Fruit fly (Drosophila melanogaster) whole organism, embryonic: ENCODE data around the gene CG14142.

Experiments
- Atf3 ChIP-seq: fragments of 200-800 bp; sonication (Bioruptor generic); optimal IDR thresholded peaks from 3 replicates; lab custom pipeline; 2016; ENCODE audit warnings: missing biosample characterization, missing genetic modification characterization
- Bgb ChIP-seq: fragments of 200-800 bp; sonication (Bioruptor generic); IDR thresholded peaks from 2 replicates; pipeline ENCODE4 v1.3.6; 2022; ENCODE audit warnings: missing biosample characterization, missing genetic modification characterization; ENCODE audit not compliant: partially characterized antibody
- CG10147 ChIP-seq: fragments of 200-800 bp; sonication (Bioruptor generic); optimal IDR thresholded peaks from 2 replicates; lab custom pipeline; 2019; ENCODE audit warnings: missing biosample characterization, mild to moderate bottlenecking, missing genetic modification characterization, moderate library complexity
- CG11504 ChIP-seq: fragments of 200-800 bp; sonication (Bioruptor generic); optimal IDR thresholded peaks from 3 replicates; lab custom pipeline; 2019; ENCODE audit warnings: missing biosample characterization, mild to moderate bottlenecking, missing genetic modification characterization, moderate library complexity
- CG11560 ChIP-seq: fragments of 200-800 bp; sonication (Bioruptor generic); IDR thresholded peaks from 3 replicates; pipeline ENCODE4 v1.3.6; 2022; ENCODE audit warnings: missing biosample characterization, missing genetic modification characterization
- CG12299 ChIP-seq: fragments of 200-800 bp; sonication (Bioruptor generic); optimal IDR thresholded peaks from 2 replicates; lab custom pipeline; 2018; ENCODE audit warnings: missing biosample characterization, mild to moderate bottlenecking, missing genetic modification characterization
- CG12391 ChIP-seq: fragments of 200-800 bp; sonication (Bioruptor generic); optimal IDR thresholded peaks from 3 replicates; lab custom pipeline; 2018; ENCODE audit warnings: missing biosample characterization, mild to moderate bottlenecking, missing genetic modification characterization, moderate library complexity
- CG12659 ChIP-seq: fragments of 200-800 bp; sonication (Bioruptor generic); optimal IDR thresholded peaks from 3 replicates; lab custom pipeline; 2017; ENCODE audit warnings: mild to moderate bottlenecking, missing biosample characterization, missing genetic modification reagents, missing genetic modification characterization
- CG13424 ChIP-seq: fragments of 200-800 bp; sonication (Bioruptor generic); optimal IDR thresholded peaks from 2 replicates; lab custom pipeline; 2019; ENCODE audit warnings: missing biosample characterization, mild to moderate bottlenecking, missing genetic modification characterization, moderate library complexity
- CG15269 ChIP-seq: fragments of 200-800 bp; sonication (Bioruptor generic); optimal IDR thresholded peaks from 2 replicates; lab custom pipeline; 2018; ENCODE audit warnings: missing biosample characterization, mild to moderate bottlenecking, missing genetic modification characterization, moderate library complexity
- CG16815 ChIP-seq: fragments of 200-800 bp; sonication (Bioruptor generic); optimal IDR thresholded peaks from 3 replicates; lab custom pipeline; 2017; ENCODE audit warnings: missing biosample characterization, mild to moderate bottlenecking, missing genetic modification characterization
- CG17359 ChIP-seq: fragments of 200-800 bp; sonication (Bioruptor generic); optimal IDR thresholded peaks from 3 replicates; lab custom pipeline; 2018; ENCODE audit warnings: missing biosample characterization, mild to moderate bottlenecking, missing genetic modification characterization, moderate library complexity
- CG17829 ChIP-seq: fragments of 200-800 bp; optimal IDR thresholded peaks from 2 replicates; lab custom pipeline; 2019; ENCODE audit warnings: missing biosample characterization, mild to moderate bottlenecking, missing genetic modification characterization, moderate library complexity
- CG2199 ChIP-seq: fragments of 200-800 bp; sonication (Bioruptor generic); IDR thresholded peaks from 3 replicates; pipeline ENCODE4 v1.3.6; 2022; ENCODE audit warnings: missing biosample characterization, missing genetic modification characterization
- CG31224 ChIP-seq: fragments of 200-800 bp; sonication (Bioruptor generic); IDR thresholded peaks from 2 replicates; pipeline ENCODE4 v1.3.6; 2022; ENCODE audit warnings: missing biosample characterization, missing genetic modification characterization
- CG32772 ChIP-seq: fragments of 200-800 bp; sonication (Bioruptor generic); IDR thresholded peaks from 2 replicates; pipeline ENCODE4 v1.3.6; 2022; ENCODE audit warnings: missing biosample characterization, missing genetic modification characterization
- CG3281 ChIP-seq: fragments of 200-800 bp; sonication (Bioruptor generic); optimal IDR thresholded peaks from 3 replicates; lab custom pipeline; 2017; ENCODE audit warnings: missing biosample characterization, mild to moderate bottlenecking, missing genetic modification characterization
- CG34376 ChIP-seq: fragments of 200-800 bp; sonication (Bioruptor generic); optimal IDR thresholded peaks from 2 replicates; lab custom pipeline; 2018; ENCODE audit warnings: missing biosample characterization, mild to moderate bottlenecking, missing genetic modification characterization
- CG6175 ChIP-seq: fragments of 200-800 bp; sonication (Bioruptor generic); IDR thresholded peaks from 3 replicates; pipeline ENCODE4 v1.3.6; 2022; ENCODE audit warnings: missing biosample characterization, missing genetic modification characterization
- CG7839 ChIP-seq: fragments of 200-800 bp; sonication (Bioruptor generic); optimal IDR thresholded peaks from 3 replicates; lab custom pipeline; 2018; ENCODE audit warnings: missing biosample characterization, mild to moderate bottlenecking, missing genetic modification characterization, moderate library complexity
- CG8924 ChIP-seq: fragments of 200-800 bp; optimal IDR thresholded peaks from 3 replicates; lab custom pipeline; 2019; ENCODE audit warnings: missing biosample characterization, mild to moderate bottlenecking, missing genetic modification characterization, moderate library complexity
- CHES-1-like ChIP-seq: fragments of 200-800 bp; sonication (Bioruptor generic); optimal IDR thresholded peaks from 2 replicates; lab custom pipeline; 2016; ENCODE audit warnings: missing biosample characterization, missing genetic modification characterization
- Dll ChIP-seq: fragments of 200-800 bp; sonication (Bioruptor generic); IDR thresholded peaks from 4 replicates; pipeline ENCODE4 v1.3.6; 2022; ENCODE audit warnings: missing biosample characterization, missing genetic modification characterization; ENCODE audit not compliant: partially characterized antibody
- E2f2 ChIP-seq: fragments of 200-800 bp; sonication (Bioruptor generic); IDR thresholded peaks from 2 replicates; pipeline ENCODE4 v1.3.6; 2022; ENCODE audit warnings: missing biosample characterization, missing genetic modification characterization
- Elba2 ChIP-seq: fragments of 200-800 bp; sonication (Bioruptor generic); optimal IDR thresholded peaks from 3 replicates; lab custom pipeline; 2016; ENCODE audit warnings: missing biosample characterization, missing genetic modification characterization
- Hr51 ChIP-seq, 2 experiments: fragments of 200-800 bp; sonication (Bioruptor generic); optimal IDR thresholded peaks; 2 replicates in 1 of 2; 3 replicates in 1 of 2; lab custom pipeline; 2016 to 2018; ENCODE audit warnings: missing biosample characterization in 2 of 2, missing genetic modification characterization in 2 of 2, mild to moderate bottlenecking in 1 of 2, moderate library complexity in 1 of 2
- Mes4 ChIP-seq: fragments of 200-800 bp; sonication (Bioruptor generic); optimal IDR thresholded peaks from 2 replicates; lab custom pipeline; 2016; ENCODE audit warnings: missing biosample characterization, missing genetic modification characterization
- Myb ChIP-seq: fragments of 200-800 bp; sonication (Bioruptor generic); optimal IDR thresholded peaks from 2 replicates; lab custom pipeline; 2016; ENCODE audit warnings: missing biosample characterization, missing genetic modification characterization
- Nf-YC ChIP-seq: fragments of 200-800 bp; optimal IDR thresholded peaks from 3 replicates; lab custom pipeline; 2019; ENCODE audit warnings: missing biosample characterization, mild to moderate bottlenecking, missing genetic modification characterization, moderate library complexity
- NfI ChIP-seq: fragments of 200-800 bp; sonication (Bioruptor generic); optimal IDR thresholded peaks from 3 replicates; lab custom pipeline; 2018; ENCODE audit warnings: missing biosample characterization, mild to moderate bottlenecking, missing genetic modification characterization, moderate library complexity
- PHDP ChIP-seq: fragments of 200-800 bp; sonication (Bioruptor generic); optimal IDR thresholded peaks from 3 replicates; lab custom pipeline; 2018; ENCODE audit warnings: missing biosample characterization, mild to moderate bottlenecking, missing genetic modification characterization, moderate library complexity
- Pdp1 ChIP-seq, 2 experiments: fragments of 200-800 bp; sonication (Bioruptor generic); optimal IDR thresholded peaks; 3 replicates each; lab custom pipeline; 2016; ENCODE audit warnings: missing biosample characterization in 2 of 2, missing genetic modification characterization in 2 of 2, mild to moderate bottlenecking in 1 of 2, moderate library complexity in 1 of 2
- Rfx ChIP-seq: fragments of 200-800 bp; sonication (Bioruptor generic); IDR thresholded peaks from 2 replicates; pipeline ENCODE4 v1.3.6; 2022; ENCODE audit warnings: missing biosample characterization, missing genetic modification characterization
- YL-1 ChIP-seq: fragments of 200-800 bp; sonication (Bioruptor generic); optimal IDR thresholded peaks from 3 replicates; lab custom pipeline; 2017; ENCODE audit warnings: missing biosample characterization, mild to moderate bottlenecking, missing genetic modification characterization
- bowl ChIP-seq: fragments of 200-800 bp; sonication (Bioruptor generic); IDR thresholded peaks from 2 replicates; pipeline ENCODE4 v1.3.6; 2022; ENCODE audit warnings: missing biosample characterization, missing genetic modification characterization
- hbn ChIP-seq: fragments of 200-800 bp; sonication (Bioruptor generic); IDR thresholded peaks from 2 replicates; pipeline ENCODE4 v1.3.6; 2022; ENCODE audit warnings: missing biosample characterization, missing genetic modification characterization; ENCODE audit not compliant: partially characterized antibody
- kni ChIP-seq: fragments of 200-800 bp; sonication (Bioruptor generic); optimal IDR thresholded peaks from 3 replicates; lab custom pipeline; 2017; ENCODE audit warnings: mild to moderate bottlenecking, missing biosample characterization, missing genetic modification reagents, missing genetic modification characterization
- nom ChIP-seq: fragments of 200-800 bp; sonication (Bioruptor generic); optimal IDR thresholded peaks from 2 replicates; lab custom pipeline; 2017; ENCODE audit warnings: missing biosample characterization, missing genetic modification characterization, mild to moderate bottlenecking, moderate library complexity, missing genetic modification reagents
- sd ChIP-seq: fragments of 200-800 bp; sonication (Bioruptor generic); optimal IDR thresholded peaks from 3 replicates; lab custom pipeline; 2018; ENCODE audit warnings: missing biosample characterization, mild to moderate bottlenecking, missing genetic modification characterization, moderate library complexity
- sisA ChIP-seq: fragments of 200-800 bp; sonication (Bioruptor generic); IDR thresholded peaks from 2 replicates; pipeline ENCODE4 v1.3.6; 2022; ENCODE audit warnings: missing biosample characterization, missing genetic modification characterization
- sna ChIP-seq: fragments of 200-800 bp; sonication (Bioruptor generic); IDR thresholded peaks from 2 replicates; pipeline ENCODE4 v1.3.6; 2022; ENCODE audit warnings: missing biosample characterization, missing genetic modification characterization; ENCODE audit not compliant: partially characterized antibody
- sob ChIP-seq: fragments of 200-800 bp; sonication (Bioruptor generic); IDR thresholded peaks from 2 replicates; pipeline ENCODE4 v1.3.6; 2022; ENCODE audit warnings: missing biosample characterization, missing genetic modification characterization
- stwl ChIP-seq: fragments of 200-800 bp; sonication (Bioruptor generic); optimal IDR thresholded peaks from 3 replicates; lab custom pipeline; 2018; ENCODE audit warnings: missing biosample characterization, mild to moderate bottlenecking, missing genetic modification characterization, moderate library complexity
- sug ChIP-seq: fragments of 200-800 bp; optimal IDR thresholded peaks from 2 replicates; lab custom pipeline; 2019; ENCODE audit warnings: missing biosample characterization, mild to moderate bottlenecking, missing genetic modification characterization, moderate library complexity
- vvl ChIP-seq: fragments of 200-800 bp; sonication (Bioruptor generic); IDR thresholded peaks from 2 replicates; pipeline ENCODE4 v1.3.6; 2022; ENCODE audit warnings: missing biosample characterization, missing genetic modification characterization

The CG14142 gene

dm6 chr3L:11213643-11214042 lies 40.3 kb downstream of the CG14142 start:
- 0 out of 2 replicates have a peak, but pooled peaks have one; percentile 4 for TF ChIP-seq sob
- TF ChIP-seq CG6175 (GFP tag; lab: Robert Waterston, UW), result peak; percentile 11; the same call in 1 of the 3 replicates
- peak; percentile 75 for TF ChIP-seq nom
- TF ChIP-seq sisA, result no peak

- TF ChIP-seq CG7839 (tag; lab: Kevin White, UChicago) (peak; percentile 27), CG12391 (tag; lab: Kevin White, UChicago) (peak; percentile 28), CG17359 (peak; percentile 71), sug (tag; lab: Kevin White, UChicago) (peak; percentile 19), Pdp1 (GFP tag; optimal IDR thresholded peaks at IDR 0.05; lab: Kevin White, UChicago) (peak in 1 of 2 experiments; percentile 95), CG17829 (tag; lab: Kevin White, UChicago) (peak; percentile 6), E2f2 (GFP tag; lab: Robert Waterston, UW) (peak; percentile 52; the same call in 1 of the 2 replicates), Atf3 (GFP tag; lab: Kevin White, UChicago) (no peak), CG15269 (tag; lab: Kevin White, UChicago) (peak; percentile 12), CG12299 (tag; lab: Kevin White, UChicago) (peak; percentile 14), CG10147 (GFP tag; lab: Kevin White, UChicago) (peak; percentile 8), sob (peak; percentile 17; the same call in 1 of the 2 replicates), Mes4 (GFP tag; lab: Kevin White, UChicago) (no peak), Elba2 (GFP tag; lab: Kevin White, UChicago) (peak; percentile 84), CG16815 (GFP tag; lab: Kevin White, UChicago) (no peak), stwl (tag; lab: Kevin White, UChicago) (peak; percentile 6), YL-1 (peak; percentile 7), CHES-1-like (no peak), CG13424 (peak; percentile 3), sna (GFP tag; lab: Robert Waterston, UW) (peak; percentile 25; the same call in 1 of the 2 replicates), Myb (GFP tag; lab: Kevin White, UChicago) (peak; percentile 93), CG12659 (GFP tag; lab: Kevin White, UChicago) (peak; percentile 52), CG3281 (GFP tag; lab: Kevin White, UChicago) (no peak), CG32772 (GFP tag; lab: Robert Waterston, UW) (peak; percentile 53; the same call in 1 of the 2 replicates), PHDP (peak; percentile 32), sd (tag; lab: Kevin White, UChicago) (peak; percentile 94), Dll (GFP tag; lab: Robert Waterston, UW) (peak; percentile 30; the same call in 1 of the 4 replicates), NfI (GFP tag; lab: Kevin White, UChicago) (peak; percentile 4), vvl (GFP tag; lab: Robert Waterston, UW) (0 out of 2 replicates have a peak, but pooled peaks have one; percentile 7), Rfx (GFP tag; lab: Robert Waterston, UW) (0 out of 2 replicates have a peak, but pooled peaks have one; percentile 19), Nf-YC (peak; percentile 46), CG11504 (tag; lab: Kevin White, UChicago) (peak; percentile 58), bowl (GFP tag; lab: Robert Waterston, UW) (no peak), CG31224 (GFP tag; lab: Robert Waterston, UW) (no peak), CG2199 (GFP tag; lab: Robert Waterston, UW) (0 out of 3 replicates have a peak, but pooled peaks have one; percentile 46), CG11560 (no peak), CG8924 (tag; lab: Kevin White, UChicago) (peak; percentile 14), hbn (GFP tag; lab: Robert Waterston, UW) (0 out of 2 replicates have a peak, but pooled peaks have one; percentile 18), Hr51 (GFP tag; optimal IDR thresholded peaks at IDR 0.05; lab: Kevin White, UChicago) (peak in 1 of 2 experiments; percentile 6), Bgb (0 out of 2 replicates have a peak, but pooled peaks have one; percentile 17), CG34376 (GFP tag; lab: Kevin White, UChicago) (peak; percentile 4), kni (GFP tag; lab: Kevin White, UChicago) (no peak)
Measured at dm6 chr3L:11214406-11215243, 41.3 kb downstream of the CG14142 start, which contains the start of gene CG42671. Gene CG42671, plus strand, starts transcription at chr3L:11214505.
